Fruit fly (Drosophila melanogaster): ENCODE results near the gene CG17196.

The CG17196 gene

dm6 chr3R:25740348-25740751 is 35.7 kb downstream of the CG17196 start, which contains the start of gene LpR2 (continued):
- TF ChIP-seq Bgb (GFP tag; IDR thresholded peaks at IDR 0.05; ENCODE audit: partially characterized antibody) (peak; percentile 37; the same call in 1 of the 2 replicates), croc (GFP tag; conservative IDR thresholded peaks at IDR 0.05) (no peak), CG12299 (tag; optimal IDR thresholded peaks at IDR 0.05) (no peak), Nf-YA (GFP tag; IDR thresholded peaks at IDR 0.05) (peak; percentile 78; the same call in 1 of the 2 replicates), CG3281 (GFP tag; optimal IDR thresholded peaks at IDR 0.05) (peak; percentile 19), pros (GFP tag; optimal IDR thresholded peaks at IDR 0.05) (peak; percentile 40), bsh (GFP tag; optimal IDR thresholded peaks at IDR 0.05) (peak in 1 of 2 experiments; percentile 1), lab (GFP tag; optimal IDR thresholded peaks at IDR 0.05) (peak; percentile 52), CG30020 (tag; optimal IDR thresholded peaks at IDR 0.05) (no peak), HLH54F (GFP tag; optimal IDR thresholded peaks at IDR 0.05) (no peak), CG34224 (GFP tag; IDR thresholded peaks at IDR 0.05; ENCODE audit: partially characterized antibody) (no peak; the same call in 2 of the 3 replicates), CG2199 (GFP tag; IDR thresholded peaks at IDR 0.05) (no peak), Hey (tag; optimal IDR thresholded peaks at IDR 0.05) (peak; percentile 12), CG5953 (GFP tag; IDR thresholded peaks at IDR 0.05) (no peak), unc-4 (GFP tag; IDR thresholded peaks at IDR 0.05; ENCODE audit: partially characterized antibody) (peak; percentile 37; the same call in 1 of the 2 replicates), pnt (GFP tag; optimal IDR thresholded peaks at IDR 0.05) (no peak), CG12071 (GFP tag; optimal IDR thresholded peaks at IDR 0.05) (no peak), E2f1 (GFP tag; IDR thresholded peaks at IDR 0.05) (no peak), CG4404 (GFP tag; IDR thresholded peaks at IDR 0.05) (no peak), CG6254 (GFP tag; optimal IDR thresholded peaks at IDR 0.05) (no peak), bigmax (GFP tag; optimal IDR thresholded peaks at IDR 0.05) (no peak), CG4282 (GFP tag; optimal IDR thresholded peaks at IDR 0.05) (peak; percentile 8), Lpt (GFP tag; optimal IDR thresholded peaks at IDR 0.05) (no peak), CG18764 (GFP tag; optimal IDR thresholded peaks at IDR 0.05) (no peak), inv (GFP tag; IDR thresholded peaks at IDR 0.05; ENCODE audit: partially characterized antibody) (peak; percentile 17; the same call in 1 of the 2 replicates), CG14014 (GFP tag; IDR thresholded peaks at IDR 0.05) (peak; percentile 31; the same call in 1 of the 2 replicates), chinmo (GFP tag; IDR thresholded peaks at IDR 0.05; ENCODE audit: partially characterized antibody) (peak; percentile 95), CG14441 (GFP tag; IDR thresholded peaks at IDR 0.05) (no peak), CG2129 (GFP tag; IDR thresholded peaks at IDR 0.05; ENCODE audit: partially characterized antibody) (no peak), dm (GFP tag; optimal IDR thresholded peaks at IDR 0.05) (peak; percentile 17), fd102C (GFP tag; optimal IDR thresholded peaks at IDR 0.05) (no peak), NfI (GFP tag; optimal IDR thresholded peaks at IDR 0.05) (no peak), Scr (GFP tag; IDR thresholded peaks at IDR 0.05; ENCODE audit: partially characterized antibody) (no peak), klu (GFP tag; IDR thresholded peaks at IDR 0.05) (no peak), Myb (GFP tag; optimal IDR thresholded peaks at IDR 0.05) (no peak), Doc2 (GFP tag; IDR thresholded peaks at IDR 0.05) (no peak), nerfin-2 (GFP tag; IDR thresholded peaks at IDR 0.05; ENCODE audit: partially characterized antibody) (no peak), CG10543 (GFP tag; optimal IDR thresholded peaks at IDR 0.05) (peak; percentile 80), HLHmδ (GFP tag; optimal IDR thresholded peaks at IDR 0.05) (no peak), CG17385 (GFP tag; optimal IDR thresholded peaks at IDR 0.05) (no peak), CG10979 (tag; optimal IDR thresholded peaks at IDR 0.05) (no peak), CrebB (tag; optimal IDR thresholded peaks at IDR 0.05) (no peak), exex (tag; optimal IDR thresholded peaks at IDR 0.05) (peak; percentile 35), CG42726 (GFP tag; IDR thresholded peaks at IDR 0.05; ENCODE audit: partially characterized antibody) (no peak), Hand (GFP tag; optimal IDR thresholded peaks at IDR 0.05) (no peak), CG7987 (GFP tag; optimal IDR thresholded peaks at IDR 0.05) (no peak), CG6683 (GFP tag; optimal IDR thresholded peaks at IDR 0.05) (no peak), Rfx (GFP tag; IDR thresholded peaks at IDR 0.05) (peak; percentile 44; the same call in 1 of the 2 replicates), CG11560 (tag; IDR thresholded peaks at IDR 0.05) (no peak), ttk (GFP tag; IDR thresholded peaks at IDR 0.05) (no peak)

All from whole organism, embryonic.